Fruit fly (Drosophila melanogaster) whole organism, embryonic: ENCODE data around the gene CG1103.

Experiments
- Adf1 ChIP-seq: fragments of 200-800 bp; sonication (Bioruptor generic); IDR thresholded peaks from 2 replicates; pipeline ENCODE4 v1.3.6; 2022; ENCODE audit warnings: missing biosample characterization, missing genetic modification characterization
- Atf3 ChIP-seq: fragments of 200-800 bp; sonication (Bioruptor generic); optimal IDR thresholded peaks from 3 replicates; lab custom pipeline; 2016; ENCODE audit warnings: missing biosample characterization, missing genetic modification characterization
- Atf6 ChIP-seq: fragments of 200-800 bp; sonication (Bioruptor generic); IDR thresholded peaks from 2 replicates; pipeline ENCODE4 v1.3.6; 2022; ENCODE audit warnings: missing biosample characterization, missing genetic modification characterization
- B-H2 ChIP-seq: fragments of 200-800 bp; sonication (Bioruptor generic); optimal IDR thresholded peaks from 2 replicates; lab custom pipeline; 2018; ENCODE audit warnings: missing biosample characterization, mild to moderate bottlenecking, missing genetic modification characterization
- C15 ChIP-seq: fragments of 200-800 bp; sonication (Bioruptor generic); IDR thresholded peaks from 3 replicates; pipeline ENCODE4 v1.3.6; 2022; ENCODE audit warnings: missing biosample characterization, missing genetic modification characterization
- CG12769 ChIP-seq: fragments of 200-800 bp; sonication (Bioruptor generic); optimal IDR thresholded peaks from 2 replicates; lab custom pipeline; 2019; ENCODE audit warnings: missing biosample characterization, mild to moderate bottlenecking, missing genetic modification characterization, moderate library complexity
- CG14441 ChIP-seq: fragments of 200-800 bp; sonication (Bioruptor generic); IDR thresholded peaks from 2 replicates; pipeline ENCODE4 v1.3.6; 2022; ENCODE audit warnings: missing biosample characterization, missing genetic modification characterization
- CG1792 ChIP-seq: fragments of 200-800 bp; sonication (Bioruptor generic); optimal IDR thresholded peaks from 2 replicates; lab custom pipeline; 2016; ENCODE audit warnings: missing biosample characterization, missing genetic modification characterization
- CG32532 ChIP-seq: fragments of 200-800 bp; sonication (Bioruptor generic); IDR thresholded peaks from 2 replicates; pipeline ENCODE4 v1.3.6; 2022; ENCODE audit warnings: missing biosample characterization, missing genetic modification characterization
- CG42726 ChIP-seq: fragments of 200-800 bp; sonication (Bioruptor generic); IDR thresholded peaks from 2 replicates; pipeline ENCODE4 v1.3.6; 2022; ENCODE audit warnings: missing biosample characterization, missing genetic modification characterization; ENCODE audit not compliant: partially characterized antibody
- CG4360 ChIP-seq: fragments of 200-800 bp; sonication (Bioruptor generic); IDR thresholded peaks from 2 replicates; pipeline ENCODE4 v1.3.6; 2022; ENCODE audit warnings: missing biosample characterization, missing genetic modification characterization
- CG4820 ChIP-seq: fragments of 200-800 bp; sonication (Bioruptor generic); optimal IDR thresholded peaks from 3 replicates; lab custom pipeline; 2016; ENCODE audit warnings: missing biosample characterization, missing genetic modification characterization
- CG6654 ChIP-seq: fragments of 200-800 bp; sonication (Bioruptor generic); optimal IDR thresholded peaks from 2 replicates; lab custom pipeline; 2017; ENCODE audit warnings: missing biosample characterization, mild to moderate bottlenecking, missing genetic modification characterization
- CG7786 ChIP-seq: fragments of 200-800 bp; sonication (Bioruptor generic); optimal IDR thresholded peaks from 2 replicates; lab custom pipeline; 2016; ENCODE audit warnings: missing biosample characterization, missing genetic modification characterization
- CG7839 ChIP-seq: fragments of 200-800 bp; sonication (Bioruptor generic); optimal IDR thresholded peaks from 3 replicates; lab custom pipeline; 2018; ENCODE audit warnings: missing biosample characterization, mild to moderate bottlenecking, missing genetic modification characterization, moderate library complexity
- CG9609 ChIP-seq: fragments of 200-800 bp; sonication (Bioruptor generic); optimal IDR thresholded peaks from 3 replicates; lab custom pipeline; 2016; ENCODE audit warnings: missing biosample characterization, missing genetic modification characterization
- CG9876 ChIP-seq: fragments of 200-800 bp; sonication (Bioruptor generic); optimal IDR thresholded peaks from 2 replicates; lab custom pipeline; 2016; ENCODE audit warnings: missing biosample characterization, missing genetic modification characterization
- CoRest ChIP-seq: fragments of 200-800 bp; sonication (Bioruptor generic); optimal IDR thresholded peaks from 3 replicates; lab custom pipeline; 2018; ENCODE audit warnings: missing biosample characterization, mild to moderate bottlenecking, missing genetic modification characterization, moderate library complexity
- HHEX ChIP-seq: fragments of 200-800 bp; sonication (Bioruptor generic); optimal IDR thresholded peaks from 3 replicates; lab custom pipeline; 2017; ENCODE audit warnings: missing biosample characterization, mild to moderate bottlenecking, missing genetic modification characterization, missing genetic modification reagents
- Hand ChIP-seq: fragments of 200-800 bp; sonication (Bioruptor generic); optimal IDR thresholded peaks from 2 replicates; lab custom pipeline; 2017; ENCODE audit warnings: mild to moderate bottlenecking, missing biosample characterization, missing genetic modification reagents, missing genetic modification characterization
- Hmr ChIP-seq: fragments of 200-800 bp; sonication (Bioruptor generic); optimal IDR thresholded peaks from 3 replicates; lab custom pipeline; 2017; ENCODE audit warnings: mild to moderate bottlenecking, missing biosample characterization, missing genetic modification reagents, missing genetic modification characterization
- Jarid2 ChIP-seq: fragments of 200-800 bp; sonication (Bioruptor generic); optimal IDR thresholded peaks from 3 replicates; lab custom pipeline; 2017; ENCODE audit warnings: mild to moderate bottlenecking, missing biosample characterization, missing genetic modification reagents, missing genetic modification characterization
- Lim3 ChIP-seq: fragments of 200-800 bp; sonication (Bioruptor generic); IDR thresholded peaks from 2 replicates; pipeline ENCODE4 v1.3.6; 2022; ENCODE audit warnings: missing biosample characterization, missing genetic modification characterization
- NK7.1 ChIP-seq: fragments of 200-800 bp; sonication (Bioruptor generic); optimal IDR thresholded peaks from 3 replicates; lab custom pipeline; 2016; ENCODE audit warnings: missing biosample characterization, missing genetic modification characterization
- Oaz ChIP-seq: fragments of 200-800 bp; sonication (Bioruptor generic); IDR thresholded peaks from 2 replicates; pipeline ENCODE4 v1.3.6; 2022; ENCODE audit warnings: missing biosample characterization, missing genetic modification characterization
- Pdp1 ChIP-seq, 2 experiments: fragments of 200-800 bp; sonication (Bioruptor generic); optimal IDR thresholded peaks; 3 replicates each; lab custom pipeline; 2016; ENCODE audit warnings: missing biosample characterization in 2 of 2, missing genetic modification characterization in 2 of 2, mild to moderate bottlenecking in 1 of 2, moderate library complexity in 1 of 2
- Sry-β ChIP-seq: fragments of 200-800 bp; sonication (Bioruptor generic); optimal IDR thresholded peaks from 2 replicates; lab custom pipeline; 2018; ENCODE audit warnings: missing biosample characterization, mild to moderate bottlenecking, missing genetic modification characterization, moderate library complexity
- TFAM ChIP-seq: fragments of 200-800 bp; sonication (Bioruptor generic); optimal IDR thresholded peaks from 2 replicates; lab custom pipeline; 2017; ENCODE audit warnings: missing biosample characterization, missing genetic modification characterization, inconsistent platforms
- Trl ChIP-seq, 3 experiments: fragments of >200 bp in 2 of 3; fragments of 200-800 bp in 1 of 3; sonication (Bioruptor generic) in 1 of 3; optimal IDR thresholded peaks; 2 replicates in 1 of 3; 3 replicates in 2 of 3; lab custom pipeline; 2016 to 2017; ENCODE audit warnings: missing biosample characterization in 1 of 3, missing genetic modification characterization in 1 of 3
- ab ChIP-seq: fragments of 200-800 bp; sonication (Bioruptor generic); optimal IDR thresholded peaks from 2 replicates; lab custom pipeline; 2016; ENCODE audit warnings: missing biosample characterization, missing genetic modification characterization
- ac ChIP-seq: fragments of 200-800 bp; sonication (Bioruptor generic); optimal IDR thresholded peaks from 3 replicates; lab custom pipeline; 2017; ENCODE audit warnings: missing biosample characterization, mild to moderate bottlenecking, missing genetic modification characterization
- cas ChIP-seq: fragments of 200-800 bp; sonication (Bioruptor generic); IDR thresholded peaks from 2 replicates; pipeline ENCODE4 v1.3.6; 2022; ENCODE audit warnings: missing biosample characterization, missing genetic modification characterization
- chinmo ChIP-seq: fragments of 200-800 bp; sonication (Bioruptor generic); IDR thresholded peaks from 4 replicates; pipeline ENCODE4 v1.3.6; 2022; ENCODE audit warnings: missing biosample characterization, missing genetic modification characterization; ENCODE audit not compliant: partially characterized antibody
- chm ChIP-seq: fragments of 200-800 bp; sonication (Bioruptor generic); IDR thresholded peaks from 2 replicates; pipeline ENCODE4 v1.3.6; 2022; ENCODE audit warnings: missing biosample characterization, missing genetic modification characterization
- esg ChIP-seq: fragments of 200-800 bp; sonication (Bioruptor generic); conservative IDR thresholded peaks from 2 replicates; pipeline ENCODE4 v1.3.6; 2022; ENCODE audit warnings: missing biosample characterization, missing genetic modification characterization
- eve ChIP-seq, 2 experiments: fragments of >200 bp; optimal IDR thresholded peaks; 2 replicates each; lab custom pipeline; 2017; ENCODE audit warnings: missing biosample characterization in 2 of 2, missing genetic modification characterization in 2 of 2
- fd102C ChIP-seq: fragments of 200-800 bp; sonication (Bioruptor generic); optimal IDR thresholded peaks from 2 replicates; lab custom pipeline; 2018; ENCODE audit warnings: missing biosample characterization, mild to moderate bottlenecking, missing genetic modification characterization, moderate library complexity
- ftz-f1 ChIP-seq: fragments of 200-800 bp; sonication (Bioruptor generic); optimal IDR thresholded peaks from 2 replicates; lab custom pipeline; 2016; ENCODE audit warnings: missing biosample characterization, missing genetic modification characterization
- gfzf ChIP-seq: fragments of 200-800 bp; sonication (Bioruptor generic); optimal IDR thresholded peaks from 2 replicates; lab custom pipeline; 2016; ENCODE audit warnings: missing biosample characterization, mild to moderate bottlenecking, missing genetic modification characterization, moderate library complexity
- hkb ChIP-seq, 2 experiments: fragments of 200-800 bp in 1 of 2; fragments of >200 bp in 1 of 2; sonication (Bioruptor generic) in 1 of 2; IDR thresholded peaks in 1 of 2; optimal IDR thresholded peaks in 1 of 2; 2 replicates each; pipeline versions ENCODE4 v1.3.6 to Lab custom; 2017 to 2022; ENCODE audit warnings: missing biosample characterization in 1 of 2, missing genetic modification characterization in 1 of 2
- kay ChIP-seq: fragments of 200-800 bp; sonication (Bioruptor generic); optimal IDR thresholded peaks from 2 replicates; lab custom pipeline; 2016; ENCODE audit warnings: missing biosample characterization, missing genetic modification characterization
- nerfin-1 ChIP-seq: fragments of 200-800 bp; sonication (Bioruptor generic); optimal IDR thresholded peaks from 3 replicates; lab custom pipeline; 2019; ENCODE audit warnings: missing biosample characterization, mild to moderate bottlenecking, missing genetic modification characterization, moderate library complexity
- seq ChIP-seq: fragments of 200-800 bp; sonication (Bioruptor generic); IDR thresholded peaks from 2 replicates; pipeline ENCODE4 v1.3.6; 2022; ENCODE audit warnings: missing biosample characterization, missing genetic modification characterization
- sim ChIP-seq: fragments of 200-800 bp; sonication (Bioruptor generic); IDR thresholded peaks from 2 replicates; pipeline ENCODE4 v1.3.6; 2022; ENCODE audit warnings: missing biosample characterization, missing genetic modification characterization
- sob ChIP-seq: fragments of 200-800 bp; sonication (Bioruptor generic); IDR thresholded peaks from 2 replicates; pipeline ENCODE4 v1.3.6; 2022; ENCODE audit warnings: missing biosample characterization, missing genetic modification characterization
- ssp ChIP-seq: fragments of 200-800 bp; sonication (Bioruptor generic); IDR thresholded peaks from 2 replicates; pipeline ENCODE4 v1.3.6; 2022; ENCODE audit warnings: missing biosample characterization, missing genetic modification characterization
- sug ChIP-seq: fragments of 200-800 bp; optimal IDR thresholded peaks from 2 replicates; lab custom pipeline; 2019; ENCODE audit warnings: missing biosample characterization, mild to moderate bottlenecking, missing genetic modification characterization, moderate library complexity
- tin ChIP-seq: fragments of 200-800 bp; sonication (Bioruptor generic); optimal IDR thresholded peaks from 3 replicates; lab custom pipeline; 2016; ENCODE audit warnings: missing biosample characterization, missing genetic modification characterization
- vvl ChIP-seq: fragments of 200-800 bp; sonication (Bioruptor generic); IDR thresholded peaks from 2 replicates; pipeline ENCODE4 v1.3.6; 2022; ENCODE audit warnings: missing biosample characterization, missing genetic modification characterization
- yki ChIP-seq: fragments of >200 bp; optimal IDR thresholded peaks from 3 replicates; lab custom pipeline; 2018
- z ChIP-seq: fragments of 200-800 bp; sonication (Bioruptor generic); IDR thresholded peaks from 3 replicates; pipeline ENCODE4 v1.3.6; 2022; ENCODE audit warnings: missing biosample characterization, missing genetic modification characterization

CG1103 gene

dm6 chr3R:4359625-4360024 is 22.1 kb downstream of the CG1103 start, which contains the start of gene CG1090 (continued):
- TF ChIP-seq CG42726 (GFP tag; lab: Robert Waterston, UW): no peak
- TF ChIP-seq CG1792: no peak
- TF ChIP-seq CG14441: no peak
- TF ChIP-seq gfzf (GFP tag; lab: Kevin White, UChicago): no peak
- no peak for TF ChIP-seq nerfin-1 (tag; lab: Kevin White, UChicago)
- TF ChIP-seq sug: no peak
- TF ChIP-seq esg (GFP tag; lab: Robert Waterston, UW): no peak
- TF ChIP-seq Lim3: no peak
- no peak for TF ChIP-seq z (GFP tag; lab: Robert Waterston, UW)
- no peak for TF ChIP-seq TFAM (GFP tag; lab: Kevin White, UChicago)
- TF ChIP-seq chm (GFP tag; lab: Robert Waterston, UW): no peak
- no peak for TF ChIP-seq ab
- no peak for TF ChIP-seq Atf6 (GFP tag; lab: Robert Waterston, UW)
- TF ChIP-seq sim (GFP tag; lab: Robert Waterston, UW): no peak
- TF ChIP-seq CG9876 (GFP tag; lab: Kevin White, UChicago): no peak
- no peak for TF ChIP-seq ftz-f1
- TF ChIP-seq NK7.1: no peak
- TF ChIP-seq CG7839 (tag; lab: Kevin White, UChicago): no peak
- TF ChIP-seq vvl (GFP tag; lab: Robert Waterston, UW): no peak
- TF ChIP-seq tin (GFP tag; lab: Kevin White, UChicago): no peak

dm6 chr3R:4360668-4361110 is 23.1 kb downstream of the CG1103 start:
- peak; percentile 61; the same call in 1 of the 2 replicates for TF ChIP-seq Adf1 (GFP tag; lab: Robert Waterston, UW)
- no peak for TF ChIP-seq B-H2 (GFP tag; lab: Kevin White, UChicago)
- no peak for TF ChIP-seq CG9609 (GFP tag; lab: Kevin White, UChicago)
- TF ChIP-seq ssp: no peak
- TF ChIP-seq Atf3 (GFP tag; lab: Kevin White, UChicago): no peak
- peak; percentile 55 for TF ChIP-seq Hmr (GFP tag; lab: Kevin White, UChicago)
- peak; percentile 14 for TF ChIP-seq Jarid2
- TF ChIP-seq yki (lab: Kevin White, UChicago): peak; percentile 27
- TF ChIP-seq CG6654 (GFP tag; lab: Kevin White, UChicago): no peak
- no peak for TF ChIP-seq CG4820 (GFP tag; lab: Kevin White, UChicago)
- TF ChIP-seq CoRest (tag; lab: Kevin White, UChicago): no peak
- TF ChIP-seq fd102C (GFP tag; lab: Kevin White, UChicago): no peak
- TF ChIP-seq ftz-f1: peak; percentile 53
- no peak for TF ChIP-seq Hand
- no peak for TF ChIP-seq ac (GFP tag; lab: Kevin White, UChicago)
- TF ChIP-seq Sry-β (GFP tag; lab: Kevin White, UChicago): no peak
- TF ChIP-seq seq (GFP tag; lab: Robert Waterston, UW): no peak
- TF ChIP-seq sob (GFP tag; lab: Robert Waterston, UW): no peak
- no peak for TF ChIP-seq HHEX
- TF ChIP-seq eve (GFP tag; optimal IDR thresholded peaks at IDR 0.05; lab: Kevin White, UChicago): no peak
- peak; percentile 75; the same call in 1 of the 4 replicates for TF ChIP-seq chinmo
- no peak for TF ChIP-seq C15 (GFP tag; lab: Robert Waterston, UW)
- no peak for TF ChIP-seq cas (GFP tag; lab: Robert Waterston, UW)
- TF ChIP-seq CG7786: no peak
- TF ChIP-seq Trl (optimal IDR thresholded peaks at IDR 0.05; lab: Kevin White, UChicago): peak; percentile 71 to 77
- no peak for TF ChIP-seq Trl (GFP tag; optimal IDR thresholded peaks at IDR 0.05; lab: Kevin White, UChicago)
- no peak for TF ChIP-seq Oaz (GFP tag; lab: Robert Waterston, UW)
- TF ChIP-seq kay (GFP tag; lab: Kevin White, UChicago): no peak
- peak; percentile 52; the same call in 1 of the 2 replicates for TF ChIP-seq CG4360 (GFP tag; lab: Robert Waterston, UW)
- peak in 1 of 2 experiments; percentile 0 for TF ChIP-seq Pdp1 (GFP tag; optimal IDR thresholded peaks at IDR 0.05; lab: Kevin White, UChicago)
- TF ChIP-seq CG32532 (GFP tag; lab: Robert Waterston, UW): peak; percentile 34; the same call in 1 of the 2 replicates
- no peak for TF ChIP-seq hkb (optimal IDR thresholded peaks at IDR 0.05; lab: Kevin White, UChicago)
- peak; percentile 65 for TF ChIP-seq hkb (GFP tag; IDR thresholded peaks at IDR 0.05; lab: Robert Waterston, UW)
- peak; percentile 1 for TF ChIP-seq CG12769 (tag; lab: Kevin White, UChicago)
